Worm (Caenorhabditis elegans) whole organism, midembryonic: ENCODE data around the gene eps-8.

Experiments
- cog-1 ChIP-seq: sonication (generic microtip); optimal IDR thresholded peaks from 2 replicates; lab custom pipeline; 2016; ENCODE audit warnings: missing genetic modification characterization, missing compliant biosample characterization
- flt-1 ChIP-seq: fragments of 200-800 bp; sonication (Bioruptor generic); IDR thresholded peaks from 2 replicates; pipeline ENCODE4 v1.3.6; 2022; ENCODE audit warnings: missing genetic modification characterization, missing compliant biosample characterization

DNA sequence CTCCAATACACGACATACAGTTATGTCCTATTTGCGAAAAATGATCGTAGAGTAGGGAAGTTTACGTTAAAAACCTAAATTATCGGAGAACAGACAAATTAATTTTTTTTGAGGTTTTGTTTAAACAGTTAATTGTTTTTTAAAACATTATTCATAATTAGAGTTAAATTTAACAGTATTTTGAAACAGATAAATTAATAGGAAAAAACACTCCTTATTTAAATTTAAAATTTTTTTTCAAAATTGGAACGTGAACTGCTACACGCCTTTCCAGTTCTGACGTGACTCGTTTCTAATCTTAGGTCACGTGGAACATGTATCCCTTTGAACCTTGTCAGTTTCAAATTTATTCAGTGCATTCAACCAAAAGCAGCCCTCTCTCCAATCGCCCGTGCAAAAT lies 25.6 kb upstream of the eps-8 start, which contains the start of gene Y57G11C.52:
- TF ChIP-seq cog-1 (tag; lab: Kevin White, UChicago) (no peak), flt-1 (GFP tag; lab: Robert Waterston, UW) (no peak)
